Worm (Caenorhabditis elegans) whole organism, mixed stage, embryonic: Measurements from ENCODE around the gene daf-6.

Experiments used
- M03D4.4 ChIP-seq: sonication (generic microtip); optimal IDR thresholded peaks from 2 replicates; lab custom pipeline; 2017; ENCODE audit warnings: mild to moderate bottlenecking, missing genetic modification characterization, missing compliant biosample characterization
- bed-3 ChIP-seq: fragments of 200-800 bp; sonication (Bioruptor generic); optimal IDR thresholded peaks from 3 replicates; lab custom pipeline; 2018; ENCODE audit warnings: mild to moderate bottlenecking, missing genetic modification characterization, moderate library complexity, missing compliant biosample characterization
- blmp-1 ChIP-seq: fragments of 150-350 bp; optimal IDR thresholded peaks from 2 replicates; lab custom pipeline; 2014; ENCODE audit warnings: missing biosample characterization, missing genetic modification characterization
- ceh-39 ChIP-seq: fragments of 150-350 bp; optimal IDR thresholded peaks from 2 replicates; lab custom pipeline; 2014; ENCODE audit warnings: missing biosample characterization, missing genetic modification characterization
- ceh-43 ChIP-seq: fragments of 200-800 bp; sonication (Bioruptor generic); optimal IDR thresholded peaks from 2 replicates; lab custom pipeline; 2018; ENCODE audit warnings: mild to moderate bottlenecking, missing genetic modification characterization, moderate library complexity, missing compliant biosample characterization
- ceh-83 ChIP-seq: fragments of 200-800 bp; sonication (Bioruptor generic); optimal IDR thresholded peaks from 2 replicates; lab custom pipeline; 2018; ENCODE audit warnings: mild to moderate bottlenecking, missing genetic modification characterization, missing compliant biosample characterization
- ces-1 ChIP-seq: fragments of 150-350 bp; optimal IDR thresholded peaks from 2 replicates; lab custom pipeline; 2014; ENCODE audit warnings: missing biosample characterization, missing genetic modification reagents, missing genetic modification characterization
- cnd-1 ChIP-seq: fragments of 200-800 bp; sonication (Bioruptor generic); optimal IDR thresholded peaks from 2 replicates; lab custom pipeline; 2018; ENCODE audit warnings: mild to moderate bottlenecking, missing genetic modification characterization, missing compliant biosample characterization
- drap-1 ChIP-seq: fragments of 200-800 bp; sonication (Bioruptor generic); optimal IDR thresholded peaks from 3 replicates; lab custom pipeline; 2018; ENCODE audit warnings: mild to moderate bottlenecking, missing genetic modification characterization, missing compliant biosample characterization
- elt-1 ChIP-seq: sonication (generic microtip); optimal IDR thresholded peaks from 2 replicates; lab custom pipeline; 2017; ENCODE audit warnings: missing genetic modification characterization, mild to moderate bottlenecking, missing compliant biosample characterization, antibody characterized with exemption, moderate library complexity, borderline replicate concordance; ENCODE audit not compliant: insufficient read depth
- elt-3 ChIP-seq: fragments of 150-350 bp; optimal IDR thresholded peaks from 2 replicates; lab custom pipeline; 2014; ENCODE audit warnings: missing biosample characterization, missing genetic modification characterization
- flh-1 ChIP-seq: fragments of 200-800 bp; sonication (Bioruptor generic); optimal IDR thresholded peaks from 2 replicates; lab custom pipeline; 2018; ENCODE audit warnings: mild to moderate bottlenecking, missing genetic modification characterization, moderate library complexity, missing compliant biosample characterization
- ham-2 ChIP-seq: fragments of 200-800 bp; sonication (Bioruptor generic); optimal IDR thresholded peaks from 2 replicates; lab custom pipeline; 2018; ENCODE audit warnings: mild to moderate bottlenecking, missing genetic modification characterization, missing compliant biosample characterization
- hlh-1 ChIP-seq: fragments of 150-350 bp; optimal IDR thresholded peaks from 2 replicates; lab custom pipeline; 2014; ENCODE audit warnings: missing biosample characterization, missing genetic modification reagents, missing genetic modification characterization
- lin-13 ChIP-seq: fragments of 150-350 bp; optimal IDR thresholded peaks from 2 replicates; lab custom pipeline; 2014; ENCODE audit warnings: missing biosample characterization, missing genetic modification characterization
- lin-32 ChIP-seq: fragments of 200-800 bp; sonication (Bioruptor generic); optimal IDR thresholded peaks from 2 replicates; lab custom pipeline; 2018; ENCODE audit warnings: mild to moderate bottlenecking, missing genetic modification characterization, missing compliant biosample characterization
- lsy-2 ChIP-seq: fragments of 150-350 bp; optimal IDR thresholded peaks from 2 replicates; lab custom pipeline; 2014; ENCODE audit warnings: missing biosample characterization, missing genetic modification characterization
- mab-5 ChIP-seq: fragments of 150-350 bp; optimal IDR thresholded peaks from 2 replicates; lab custom pipeline; 2014; ENCODE audit warnings: missing biosample characterization, missing genetic modification characterization
- mep-1 ChIP-seq: fragments of 150-350 bp; optimal IDR thresholded peaks from 2 replicates; lab custom pipeline; 2017; ENCODE audit warnings: missing biosample characterization, missing genetic modification reagents, missing genetic modification characterization, inconsistent platforms
- mls-2 ChIP-seq: sonication (generic microtip); optimal IDR thresholded peaks from 2 replicates; lab custom pipeline; 2016; ENCODE audit warnings: mild to moderate bottlenecking, missing genetic modification characterization, moderate library complexity, missing compliant biosample characterization
- nhr-12 ChIP-seq: fragments of 150-350 bp; optimal IDR thresholded peaks from 2 replicates; lab custom pipeline; 2014; ENCODE audit warnings: missing biosample characterization, missing genetic modification characterization
- nhr-2 ChIP-seq: fragments of 150-350 bp; optimal IDR thresholded peaks from 2 replicates; lab custom pipeline; 2014; ENCODE audit warnings: missing biosample characterization, missing genetic modification characterization
- nhr-237 ChIP-seq: fragments of 150-350 bp; optimal IDR thresholded peaks from 2 replicates; lab custom pipeline; 2014; ENCODE audit warnings: missing biosample characterization, missing genetic modification characterization
- nhr-28 ChIP-seq: fragments of 150-350 bp; optimal IDR thresholded peaks from 2 replicates; lab custom pipeline; 2014; ENCODE audit warnings: missing biosample characterization, missing genetic modification characterization
- nhr-76 ChIP-seq: sonication (generic microtip); optimal IDR thresholded peaks from 2 replicates; lab custom pipeline; 2017; ENCODE audit warnings: missing biosample characterization, missing genetic modification characterization
- pha-4 ChIP-seq: fragments of 150-350 bp; optimal IDR thresholded peaks from 2 replicates; lab custom pipeline; 2018; ENCODE audit warnings: missing biosample characterization, missing genetic modification reagents, missing genetic modification characterization
- sem-2 ChIP-seq: fragments of 200-800 bp; sonication (Bioruptor generic); optimal IDR thresholded peaks from 2 replicates; lab custom pipeline; 2018; ENCODE audit warnings: mild to moderate bottlenecking, missing genetic modification characterization, missing compliant biosample characterization
- snpc-4 ChIP-seq: fragments of 150-350 bp; optimal IDR thresholded peaks from 2 replicates; lab custom pipeline; 2014; ENCODE audit warnings: missing biosample characterization, missing genetic modification characterization
- sptf-1 ChIP-seq: sonication (generic microtip); optimal IDR thresholded peaks from 2 replicates; lab custom pipeline; 2017; ENCODE audit warnings: mild to moderate bottlenecking, missing genetic modification characterization, moderate library complexity, missing compliant biosample characterization
- tbx-8 ChIP-seq: fragments of 200-800 bp; sonication (Bioruptor generic); optimal IDR thresholded peaks from 2 replicates; lab custom pipeline; 2018; ENCODE audit warnings: mild to moderate bottlenecking, missing genetic modification characterization, moderate library complexity, missing compliant biosample characterization
- unc-120 ChIP-seq: sonication (generic microtip); optimal IDR thresholded peaks from 2 replicates; lab custom pipeline; 2017; ENCODE audit warnings: missing genetic modification characterization, missing compliant biosample characterization; ENCODE audit not compliant: poor library complexity, severe bottlenecking
- unc-39 ChIP-seq: fragments of 150-350 bp; optimal IDR thresholded peaks from 2 replicates; lab custom pipeline; 2014; ENCODE audit warnings: missing biosample characterization, missing genetic modification characterization
- unc-62 ChIP-seq: fragments of 150-350 bp; optimal IDR thresholded peaks from 2 replicates; lab custom pipeline; 2014; ENCODE audit warnings: missing biosample characterization, missing genetic modification reagents, missing genetic modification characterization
- zip-8 ChIP-seq: fragments of 150-350 bp; optimal IDR thresholded peaks from 2 replicates; lab custom pipeline; 2014; ENCODE audit warnings: missing biosample characterization, missing genetic modification characterization
- ztf-11 ChIP-seq: fragments of 150-350 bp; optimal IDR thresholded peaks from 2 replicates; lab custom pipeline; 2014; ENCODE audit warnings: missing biosample characterization, missing genetic modification characterization

Gene daf-6

DNA sequence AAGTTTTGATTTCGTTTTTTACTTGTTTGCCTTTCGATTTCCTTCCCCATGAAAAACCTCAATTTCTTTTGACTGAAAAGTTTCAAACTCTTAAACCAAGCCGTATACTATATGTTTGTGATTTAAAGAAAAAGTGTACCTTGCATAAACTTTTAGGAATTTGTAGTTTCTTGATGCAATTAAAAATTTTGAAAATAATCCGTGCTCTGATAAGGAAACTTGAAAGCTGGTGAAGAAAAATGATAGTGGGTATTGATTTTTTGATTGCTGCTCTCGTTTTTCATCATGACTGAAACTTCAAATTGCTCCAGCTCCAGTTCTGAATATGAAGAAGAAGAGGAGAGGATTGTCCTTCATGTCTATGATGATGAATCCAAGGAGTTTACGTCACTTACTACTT, 39.2 kb upstream of the daf-6 start, which contains the start of gene acd-3:
Gene acd-3, plus strand, starts transcription at position 222 of the 400 bp plus-strand sequence.
- no peak for TF ChIP-seq M03D4.4
- TF ChIP-seq nhr-12 (tag; lab: Kevin White, UChicago): no peak
- TF ChIP-seq ces-1 (GFP tag; lab: Kevin White, UChicago): no peak
- TF ChIP-seq sptf-1 (tag; lab: Kevin White, UChicago): no peak
- TF ChIP-seq lin-13: no peak
- TF ChIP-seq nhr-28 (tag; lab: Kevin White, UChicago): no peak

DNA sequence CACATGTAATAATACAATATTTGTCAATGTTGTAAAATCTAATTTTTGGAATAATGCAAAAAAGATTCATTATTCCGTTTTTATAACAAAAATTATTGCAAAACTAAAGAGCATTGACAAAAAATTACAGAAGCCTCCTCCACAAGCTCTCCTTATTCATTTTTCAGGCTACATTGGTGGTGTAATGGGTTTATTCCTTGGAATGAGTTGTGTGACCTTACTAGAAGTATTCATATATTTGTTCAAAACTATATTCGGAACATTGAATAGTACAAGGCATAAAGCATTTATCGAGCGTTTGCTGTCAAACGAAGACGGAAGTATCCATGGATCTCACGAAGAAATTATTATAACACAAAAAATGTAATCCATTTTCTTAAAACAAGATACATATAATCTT, 36.4 kb upstream of the daf-6 start:
- no peak for TF ChIP-seq ces-1 (GFP tag; lab: Kevin White, UChicago)
- TF ChIP-seq flh-1 (GFP tag; lab: Kevin White, UChicago): no peak
- TF ChIP-seq lin-13: no peak
- TF ChIP-seq nhr-237 (tag; lab: Kevin White, UChicago): no peak
- TF ChIP-seq mab-5 (tag; lab: Kevin White, UChicago): no peak
- no peak for TF ChIP-seq ztf-11 (tag; lab: Kevin White, UChicago)
- no peak for TF ChIP-seq drap-1 (GFP tag; lab: Kevin White, UChicago)
- no peak for TF ChIP-seq mls-2
- TF ChIP-seq elt-1 (tag; lab: Kevin White, UChicago): no peak
- no peak for TF ChIP-seq sem-2 (GFP tag; lab: Kevin White, UChicago)
- TF ChIP-seq lsy-2 (tag; lab: Kevin White, UChicago): no peak
- TF ChIP-seq nhr-12 (tag; lab: Kevin White, UChicago): no peak
- TF ChIP-seq lin-32: no peak
- no peak for TF ChIP-seq tbx-8 (GFP tag; lab: Kevin White, UChicago)
- TF ChIP-seq ham-2 (GFP tag; lab: Kevin White, UChicago): no peak
- TF ChIP-seq bed-3: no peak
- no peak for TF ChIP-seq M03D4.4
- no peak for TF ChIP-seq unc-39
- no peak for TF ChIP-seq ceh-39 (tag; lab: Kevin White, UChicago)
- TF ChIP-seq hlh-1 (tag; lab: Kevin White, UChicago): no peak

- TF ChIP-seq nhr-237 (tag; lab: Kevin White, UChicago): peak; percentile 66
- peak; percentile 55 for TF ChIP-seq lin-13
- no peak for TF ChIP-seq zip-8 (tag; lab: Kevin White, UChicago)
- no peak for TF ChIP-seq ztf-11 (tag; lab: Kevin White, UChicago)
- TF ChIP-seq drap-1 (GFP tag; lab: Kevin White, UChicago): no peak
- TF ChIP-seq nhr-2 (tag; lab: Kevin White, UChicago): no peak
- TF ChIP-seq mls-2: no peak
- peak; percentile 73 for TF ChIP-seq mep-1 (tag; lab: Kevin White, UChicago)
- peak; percentile 56 for TF ChIP-seq ceh-39 (tag; lab: Kevin White, UChicago)
- no peak for TF ChIP-seq blmp-1 (tag; lab: Kevin White, UChicago)
- TF ChIP-seq unc-120 (tag; lab: Kevin White, UChicago): peak; percentile 58
- TF ChIP-seq ham-2 (GFP tag; lab: Kevin White, UChicago): no peak
- TF ChIP-seq flh-1 (GFP tag; lab: Kevin White, UChicago): no peak
- no peak for TF ChIP-seq unc-39
- TF ChIP-seq ceh-43 (GFP tag; lab: Kevin White, UChicago): no peak
- no peak for TF ChIP-seq sptf-1 (tag; lab: Kevin White, UChicago)
- no peak for TF ChIP-seq snpc-4 (tag; lab: Kevin White, UChicago)
- no peak for TF ChIP-seq M03D4.4
- no peak for TF ChIP-seq mab-5 (tag; lab: Kevin White, UChicago)
- TF ChIP-seq bed-3: no peak
- TF ChIP-seq elt-1 (tag; lab: Kevin White, UChicago): no peak
- TF ChIP-seq ces-1 (GFP tag; lab: Kevin White, UChicago): peak; percentile 88
- no peak for TF ChIP-seq nhr-12 (tag; lab: Kevin White, UChicago)
- no peak for TF ChIP-seq lin-32
- TF ChIP-seq nhr-28 (tag; lab: Kevin White, UChicago): no peak
- TF ChIP-seq ceh-83 (GFP tag; lab: Kevin White, UChicago): no peak
- TF ChIP-seq pha-4 (tag; lab: Kevin White, UChicago): peak; percentile 86
- no peak for TF ChIP-seq sem-2 (GFP tag; lab: Kevin White, UChicago)
- TF ChIP-seq lsy-2 (tag; lab: Kevin White, UChicago): peak; percentile 64
- peak; percentile 45 for TF ChIP-seq hlh-1 (tag; lab: Kevin White, UChicago)
- no peak for TF ChIP-seq nhr-76 (tag; lab: Kevin White, UChicago)
- TF ChIP-seq cnd-1 (tag; lab: Kevin White, UChicago): peak; percentile 24
- TF ChIP-seq tbx-8 (GFP tag; lab: Kevin White, UChicago): no peak
- TF ChIP-seq elt-3 (tag; lab: Kevin White, UChicago): no peak
- peak; percentile 35 for TF ChIP-seq unc-62 (GFP tag; lab: Kevin White, UChicago)
Measured at ce11 chrX:14853712-14854217, 34.5 kb upstream of the daf-6 start, which contains the start of the genes C27C12.1 and C27C12.4. Gene C27C12.1 (minus strand): TSS chrX:14853762. Gene C27C12.4 (plus strand): TSS chrX:14854086.
